Worm (Caenorhabditis elegans): ENCODE measurements around the gene clec-5.

Gene clec-5

ce11 chrIII:4899728-4900127 is 16.3 kb upstream of the clec-5 start (continued):
- no peak for TF ChIP-seq lsy-27 (tag; optimal IDR thresholded peaks at IDR 0.05; ENCODE audit: borderline replicate concordance, insufficient read depth)
- peak; percentile 97 for TF ChIP-seq pbrm-1 (GFP tag; IDR thresholded peaks at IDR 0.05)
- peak; percentile 100 for TF ChIP-seq zfh-2 (GFP tag; conservative IDR thresholded peaks at IDR 0.05)
- peak; percentile 87 for TF ChIP-seq ztf-18 (tag; optimal IDR thresholded peaks at IDR 0.05)
- TF ChIP-seq ekl-4 (GFP tag; IDR thresholded peaks at IDR 0.05), result peak; percentile 98
- TF ChIP-seq fkh-3 (tag; optimal IDR thresholded peaks at IDR 0.05), result no peak
- peak; percentile 95 for TF ChIP-seq madf-3 (GFP tag; IDR thresholded peaks at IDR 0.05)
- peak; percentile 99 for TF ChIP-seq ets-4 (GFP tag; optimal IDR thresholded peaks at IDR 0.05)
- peak; percentile 97 for TF ChIP-seq sea-2 (GFP tag; IDR thresholded peaks at IDR 0.05)
- peak; percentile 41 for TF ChIP-seq F23B12.7 (tag; optimal IDR thresholded peaks at IDR 0.05; ENCODE audit: insufficient read depth)
- TF ChIP-seq hmg-1.2 (GFP tag; IDR thresholded peaks at IDR 0.05), result peak; percentile 95
- peak; percentile 99 for TF ChIP-seq attf-5 (GFP tag; optimal IDR thresholded peaks at IDR 0.05)
- no peak for TF ChIP-seq aptf-3 (GFP tag; IDR thresholded peaks at IDR 0.05)
- TF ChIP-seq F49E8.2 (tag; optimal IDR thresholded peaks at IDR 0.05; ENCODE audit: insufficient read depth), result peak; percentile 6
- peak; percentile 98 for TF ChIP-seq K11D2.4 (GFP tag; IDR thresholded peaks at IDR 0.05)
- peak; percentile 96 for TF ChIP-seq Y95B8A.8 (GFP tag; IDR thresholded peaks at IDR 0.05)
- TF ChIP-seq C06A6.2 (GFP tag; conservative IDR thresholded peaks at IDR 0.05), result peak; percentile 100
- peak; percentile 90 for TF ChIP-seq ceh-100 (GFP tag; IDR thresholded peaks at IDR 0.05)
- TF ChIP-seq ZK185.1 (tag; optimal IDR thresholded peaks at IDR 0.05; ENCODE audit: poor library complexity, severe bottlenecking), result peak; percentile 96
- TF ChIP-seq ceh-91 (GFP tag; IDR thresholded peaks at IDR 0.05), result peak; percentile 64
- TF ChIP-seq let-526 (GFP tag; IDR thresholded peaks at IDR 0.05), result peak; percentile 99
- TF ChIP-seq somi-1 (GFP tag; optimal IDR thresholded peaks at IDR 0.05), result peak; percentile 100
- peak; percentile 83; the same call in 1 of the 2 replicates for TF ChIP-seq hmg-20 (GFP tag; IDR thresholded peaks at IDR 0.05)
- TF ChIP-seq dox-1 (GFP tag; IDR thresholded peaks at IDR 0.05), result peak; percentile 99
- peak; percentile 100 for TF ChIP-seq K12H6.12 (tag; optimal IDR thresholded peaks at IDR 0.05)
- TF ChIP-seq hsf-1 (GFP tag; IDR thresholded peaks at IDR 0.05), result peak; percentile 75
- TF ChIP-seq snpc-4 (GFP tag; optimal IDR thresholded peaks at IDR 0.05), result peak; percentile 69
- TF ChIP-seq snpc-4 (tag; optimal IDR thresholded peaks at IDR 0.05), result peak; percentile 77 to 91 (median 82)
- peak; percentile 58 for TF ChIP-seq sptf-2 (GFP tag; optimal IDR thresholded peaks at IDR 0.05)
- peak; percentile 78 for TF ChIP-seq F33H1.4 (GFP tag; IDR thresholded peaks at IDR 0.05)
- TF ChIP-seq egl-44 (GFP tag; IDR thresholded peaks at IDR 0.05), result peak; percentile 98
- peak; percentile 99 for TF ChIP-seq ztf-26 (tag; optimal IDR thresholded peaks at IDR 0.05)
- peak; percentile 94 for TF ChIP-seq F37B4.10 (GFP tag; IDR thresholded peaks at IDR 0.05)
- TF ChIP-seq nhr-90 (tag; optimal IDR thresholded peaks at IDR 0.05), result peak; percentile 97
- TF ChIP-seq nhr-120 (GFP tag; IDR thresholded peaks at IDR 0.05), result no peak
- TF ChIP-seq F39B2.1 (GFP tag; IDR thresholded peaks at IDR 0.05), result no peak
- no peak for TF ChIP-seq snpc-3.4 (tag; optimal IDR thresholded peaks at IDR 0.05)
- peak; percentile 58 for TF ChIP-seq mxl-1 (tag; optimal IDR thresholded peaks at IDR 0.05)
- peak; percentile 86; the same call in 1 of the 2 replicates for TF ChIP-seq bed-1 (GFP tag; IDR thresholded peaks at IDR 0.05)
- no peak for TF ChIP-seq snpc-1.1 (tag; optimal IDR thresholded peaks at IDR 0.05; ENCODE audit: insufficient read depth)
- peak; percentile 86 for TF ChIP-seq akir-1 (GFP tag; optimal IDR thresholded peaks at IDR 0.05)
- TF ChIP-seq tlf-1 (GFP tag; optimal IDR thresholded peaks at IDR 0.05), result peak; percentile 98
- TF ChIP-seq hrde-1 (tag; optimal IDR thresholded peaks at IDR 0.05; ENCODE audit: borderline replicate concordance), result no peak
- 0 out of 2 replicates have a peak, but pooled peaks have one; percentile 62 for TF ChIP-seq attf-6 (GFP tag; IDR thresholded peaks at IDR 0.05)
- peak; percentile 22 for TF ChIP-seq F57A8.1 (GFP tag; optimal IDR thresholded peaks at IDR 0.05)
- TF ChIP-seq nhr-179 (tag; optimal IDR thresholded peaks at IDR 0.05), result no peak
- peak; percentile 96 for TF ChIP-seq lir-1 (GFP tag; conservative IDR thresholded peaks at IDR 0.05)
- peak; percentile 89 for TF ChIP-seq Y67H2A.10 (GFP tag; conservative IDR thresholded peaks at IDR 0.05)
